Worm (Caenorhabditis elegans): ENCODE data around the gene smex-2.

The smex-2 gene

ce11 chrX:2075169-2075568 is 35.9 kb upstream of the smex-2 start:
- TF ChIP-seq nhr-11 (tag; optimal IDR thresholded peaks at IDR 0.05) (no peak), nhr-47 (tag; optimal IDR thresholded peaks at IDR 0.05) (peak; percentile 5), nhr-19 (GFP tag; conservative IDR thresholded peaks at IDR 0.05) (peak; percentile 34; the same call in 1 of the 2 replicates), nhr-20 (tag; optimal IDR thresholded peaks at IDR 0.05) (peak; percentile 71), elt-3 (tag; optimal IDR thresholded peaks at IDR 0.05) (peak in 1 of 6 experiments; percentile 43), sox-4 (tag; optimal IDR thresholded peaks at IDR 0.05) (peak; percentile 2), nhr-90 (tag; optimal IDR thresholded peaks at IDR 0.05; ENCODE audit: poor library complexity) (peak; percentile 27), dsc-1 (tag; optimal IDR thresholded peaks at IDR 0.05) (peak; percentile 14), pag-3 (tag; optimal IDR thresholded peaks at IDR 0.05; ENCODE audit: borderline replicate concordance, insufficient read depth) (no peak), irx-1 (tag; optimal IDR thresholded peaks at IDR 0.05) (peak; percentile 1), efl-1 (optimal IDR thresholded peaks at IDR 0.05) (no peak), efl-1 (GFP tag; optimal IDR thresholded peaks at IDR 0.05 in 1 of 2) (peak in 1 of 2 experiments; percentile 91), lin-35 (GFP tag; optimal IDR thresholded peaks at IDR 0.05) (peak; percentile 6 to 40), F16B12.6 (tag; optimal IDR thresholded peaks at IDR 0.05) (no peak), nhr-85 (tag) (peak; percentile 95), nhr-71 (tag; optimal IDR thresholded peaks at IDR 0.05) (peak; percentile 76), tbx-2 (tag; optimal IDR thresholded peaks at IDR 0.05) (peak; percentile 26), rnt-1 (tag; optimal IDR thresholded peaks at IDR 0.05) (no peak), mdl-1 (tag; optimal IDR thresholded peaks at IDR 0.05) (no peak), snu-23 (GFP tag; optimal IDR thresholded peaks at IDR 0.05) (peak; percentile 63), lin-14 (GFP tag; optimal IDR thresholded peaks at IDR 0.05) (peak; percentile 72), mep-1 (tag; optimal IDR thresholded peaks at IDR 0.05) (peak; percentile 50)

ce11 chrX:2074055-2074454 is 34.8 kb upstream of the smex-2 start, which contains the start of gene txdc-12.2:
Gene txdc-12.2, plus strand, starts transcription at chrX:2074450.
- no peak for TF ChIP-seq pax-3 (tag; optimal IDR thresholded peaks at IDR 0.05)
- no peak for TF ChIP-seq ama-1 (optimal IDR thresholded peaks at IDR 0.05)
- peak; percentile 73 for TF ChIP-seq nhr-85 (tag)
- TF ChIP-seq ets-5 (GFP tag; IDR thresholded peaks at IDR 0.05): no peak
- TF ChIP-seq rnt-1 (tag; optimal IDR thresholded peaks at IDR 0.05): peak; percentile 10
- peak; percentile 58 for TF ChIP-seq mep-1 (tag; optimal IDR thresholded peaks at IDR 0.05)
- peak in 1 of 6 experiments; percentile 23 for TF ChIP-seq elt-3 (tag; optimal IDR thresholded peaks at IDR 0.05)
- TF ChIP-seq nhr-20 (tag; optimal IDR thresholded peaks at IDR 0.05): peak; percentile 26
- no peak for TF ChIP-seq C34B4.2 (tag; optimal IDR thresholded peaks at IDR 0.05)
- no peak for TF ChIP-seq nhr-47 (tag; optimal IDR thresholded peaks at IDR 0.05)
- TF ChIP-seq blmp-1 (tag; optimal IDR thresholded peaks at IDR 0.05): peak; percentile 87
- no peak for TF ChIP-seq nhr-90 (tag; optimal IDR thresholded peaks at IDR 0.05; ENCODE audit: poor library complexity)
- no peak for TF ChIP-seq ceh-88 (GFP tag; IDR thresholded peaks at IDR 0.05)
- no peak for TF ChIP-seq ceh-63 (GFP tag; optimal IDR thresholded peaks at IDR 0.05)
- no peak for TF ChIP-seq nhr-76 (tag; optimal IDR thresholded peaks at IDR 0.05)
- peak; percentile 45 for TF ChIP-seq snu-23 (GFP tag; optimal IDR thresholded peaks at IDR 0.05)
- TF ChIP-seq egl-27 (tag; optimal IDR thresholded peaks at IDR 0.05): no peak
- peak; percentile 18 for TF ChIP-seq nhr-71 (tag; optimal IDR thresholded peaks at IDR 0.05)
- TF ChIP-seq lin-14 (GFP tag; optimal IDR thresholded peaks at IDR 0.05): peak; percentile 69

ce11 chrX:2071392-2072001 is 32.2 kb upstream of the smex-2 start:
- TF ChIP-seq efl-3 (GFP tag; optimal IDR thresholded peaks at IDR 0.05) (no peak), mdl-1 (tag; optimal IDR thresholded peaks at IDR 0.05) (peak; percentile 7 to 94), lir-3 (tag; optimal IDR thresholded peaks at IDR 0.05; ENCODE audit: poor library complexity) (no peak), nhr-11 (tag; optimal IDR thresholded peaks at IDR 0.05) (no peak), C34B4.2 (tag; optimal IDR thresholded peaks at IDR 0.05) (no peak), Y116A8C.19 (tag; optimal IDR thresholded peaks at IDR 0.05; ENCODE audit: borderline replicate concordance) (no peak), aha-1 (tag; optimal IDR thresholded peaks at IDR 0.05) (peak; percentile 5), vab-15 (tag; optimal IDR thresholded peaks at IDR 0.05) (peak; percentile 42), ces-1 (GFP tag; optimal IDR thresholded peaks at IDR 0.05) (no peak), ceh-8 (GFP tag; optimal IDR thresholded peaks at IDR 0.05) (peak; percentile 47), efl-1 (optimal IDR thresholded peaks at IDR 0.05) (peak; percentile 58 to 70), efl-1 (GFP tag; optimal IDR thresholded peaks at IDR 0.05 in 1 of 2) (peak; percentile 65 to 93), tbx-2 (tag; optimal IDR thresholded peaks at IDR 0.05) (peak; percentile 81), nhr-77 (tag; optimal IDR thresholded peaks at IDR 0.05) (peak; percentile 20), hlh-17 (GFP tag; optimal IDR thresholded peaks at IDR 0.05; ENCODE audit: borderline replicate concordance) (no peak), skn-1 (tag; optimal IDR thresholded peaks at IDR 0.05) (peak; percentile 97), unc-98 (GFP tag; IDR thresholded peaks at IDR 0.05) (0 out of 2 replicates have a peak, but pooled peaks have one; percentile 13), lin-39 (tag; optimal IDR thresholded peaks at IDR 0.05) (no peak), fos-1 (tag; optimal IDR thresholded peaks at IDR 0.05) (peak; percentile 33), nhr-76 (tag; optimal IDR thresholded peaks at IDR 0.05) (no peak), sptf-1 (tag; optimal IDR thresholded peaks at IDR 0.05) (no peak), ceh-90 (tag; optimal IDR thresholded peaks at IDR 0.05) (no peak), hlh-4 (tag; optimal IDR thresholded peaks at IDR 0.05) (no peak)
